Worm (Caenorhabditis elegans): ENCODE results near the gene par-3.

DNA sequence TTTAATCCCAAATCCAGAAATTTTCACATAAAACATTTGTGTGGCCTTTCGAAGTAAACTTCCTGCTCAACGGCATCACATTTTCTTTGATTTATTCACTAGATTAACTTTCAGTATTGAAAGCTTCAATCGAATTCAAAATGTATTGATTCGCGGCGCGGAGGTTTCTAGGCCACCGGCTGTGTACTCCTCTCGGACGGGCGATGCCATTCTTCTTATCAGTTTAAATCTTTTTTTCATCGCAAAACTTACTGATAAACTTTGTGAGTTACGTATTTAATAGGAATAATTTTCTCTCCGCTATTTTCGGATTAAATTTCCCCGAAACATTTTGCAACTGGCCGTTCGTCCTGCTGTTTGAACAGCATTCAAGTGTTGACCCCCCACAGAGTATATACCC lies 57.9 kb downstream of the par-3 start:
- no peak for TF ChIP-seq sdz-38 (tag; optimal IDR thresholded peaks at IDR 0.05)
- TF ChIP-seq madf-3 (GFP tag; IDR thresholded peaks at IDR 0.05), result 0 out of 2 replicates have a peak, but pooled peaks have one; percentile 43
- no peak for TF ChIP-seq unc-62 (GFP tag; optimal IDR thresholded peaks at IDR 0.05)
- TF ChIP-seq hsf-1 (GFP tag; IDR thresholded peaks at IDR 0.05), result no peak
- TF ChIP-seq xnd-1 (tag; optimal IDR thresholded peaks at IDR 0.05), result no peak
- TF ChIP-seq F22D6.2 (tag; optimal IDR thresholded peaks at IDR 0.05), result peak; percentile 25
- peak in 1 of 3 experiments; percentile 75 for TF ChIP-seq lin-35 (GFP tag; optimal IDR thresholded peaks at IDR 0.05)
- TF ChIP-seq ztf-6 (GFP tag; IDR thresholded peaks at IDR 0.05), result no peak
- no peak for TF ChIP-seq F49E8.2 (tag; optimal IDR thresholded peaks at IDR 0.05; ENCODE audit: insufficient read depth)
